Worm (Caenorhabditis elegans): ENCODE data around the gene F21C10.19.

The F21C10.19 gene

ce11 chrV:9097213-9097612 is 33.7 kb upstream of the F21C10.19 start (continued):
- TF ChIP-seq Y5F2A.4 (GFP tag; optimal IDR thresholded peaks at IDR 0.05): no peak
- TF ChIP-seq php-3 (GFP tag; IDR thresholded peaks at IDR 0.05): peak; percentile 17; the same call in 1 of the 2 replicates
- TF ChIP-seq ceh-62 (tag; optimal IDR thresholded peaks at IDR 0.05): no peak
- TF ChIP-seq spr-1 (tag; optimal IDR thresholded peaks at IDR 0.05): no peak
- TF ChIP-seq D1046.2 (GFP tag; IDR thresholded peaks at IDR 0.05): no peak
- no peak for TF ChIP-seq dpl-1 (GFP tag; optimal IDR thresholded peaks at IDR 0.05)
- peak; percentile 0 for TF ChIP-seq mep-1 (tag; optimal IDR thresholded peaks at IDR 0.05)
- no peak for TF ChIP-seq fkh-10 (GFP tag; optimal IDR thresholded peaks at IDR 0.05)
- TF ChIP-seq lin-38 (GFP tag; IDR thresholded peaks at IDR 0.05): peak; percentile 39; the same call in 1 of the 2 replicates

ce11 chrV:9098280-9098973 is 32.4 kb upstream of the F21C10.19 start, which contains the start of gene F21C10.9:
F21C10.9 (minus strand) TSS chrV:9098696.
- TF ChIP-seq dmd-6 (GFP tag; IDR thresholded peaks at IDR 0.05) (peak; percentile 12; the same call in 1 of the 2 replicates), nhr-28 (tag; optimal IDR thresholded peaks at IDR 0.05) (peak; percentile 94), hlh-30 (tag; optimal IDR thresholded peaks at IDR 0.05; ENCODE audit: insufficient read depth) (peak; percentile 51), ztf-7 (tag; optimal IDR thresholded peaks at IDR 0.05) (no peak)

DNA sequence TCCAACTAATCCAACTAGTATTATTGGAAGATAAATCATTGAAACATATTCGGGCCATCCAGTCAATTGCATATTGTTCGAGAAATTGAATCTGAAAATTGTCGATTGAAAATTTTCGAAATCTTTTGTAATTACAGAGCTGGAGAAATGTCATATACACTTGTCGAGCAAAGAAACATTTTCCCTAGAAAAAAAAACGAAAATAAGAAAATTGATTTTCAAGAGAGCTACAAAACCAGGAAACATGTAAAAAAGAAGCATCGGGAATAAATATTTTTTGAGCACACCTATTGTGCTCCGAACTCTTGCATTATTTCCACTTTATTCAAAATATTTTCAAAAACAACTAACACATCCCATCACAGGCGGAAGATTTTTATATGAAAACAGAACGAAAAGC is 29.8 kb upstream of the F21C10.19 start, which contains the start of gene frpr-6:
Gene frpr-6 (minus strand): TSS at position 101 of the 400 bp plus-strand sequence.
- TF ChIP-seq ZK546.5 (tag; optimal IDR thresholded peaks at IDR 0.05): no peak

- TF ChIP-seq aly-2 (tag; optimal IDR thresholded peaks at IDR 0.05): no peak
- TF ChIP-seq php-3 (GFP tag; IDR thresholded peaks at IDR 0.05): no peak
- no peak for TF ChIP-seq fkh-10 (GFP tag; optimal IDR thresholded peaks at IDR 0.05)
- TF ChIP-seq mxl-3 (GFP tag; optimal IDR thresholded peaks at IDR 0.05): no peak
Observed at ce11 chrV:9108219-9108618, 22.6 kb upstream of the F21C10.19 start, which contains the start of gene F21C10.18. F21C10.18 (plus strand) TSS chrV:9108519.

DNA sequence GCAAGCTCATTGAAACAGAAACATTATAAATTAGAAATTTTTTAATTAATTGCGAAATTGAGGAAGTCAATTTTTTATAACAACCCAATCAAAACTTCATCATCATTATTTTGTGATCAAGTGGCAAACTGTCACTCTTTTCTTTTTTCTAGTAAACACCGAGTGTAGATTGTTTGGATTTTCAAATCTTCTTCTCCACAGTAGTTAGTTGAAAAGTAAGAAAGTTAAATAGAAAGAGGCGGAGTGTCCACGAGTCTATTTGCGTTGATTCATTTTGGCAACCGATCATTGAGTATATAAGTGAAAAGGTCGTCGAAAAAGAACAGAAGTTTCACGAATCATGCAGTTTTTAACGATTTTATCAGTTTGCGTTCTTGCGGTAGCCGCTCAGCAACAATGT is 21.6 kb upstream of the F21C10.19 start, which contains the start of gene pqn-31:
Gene pqn-31 (plus strand): TSS at position 301 of the 400 bp plus-strand sequence.
- no peak for TF ChIP-seq lin-1 (GFP tag; IDR thresholded peaks at IDR 0.05)
- no peak for TF ChIP-seq pqm-1 (tag; optimal IDR thresholded peaks at IDR 0.05)
- no peak for TF ChIP-seq zag-1 (tag; optimal IDR thresholded peaks at IDR 0.05)
- TF ChIP-seq mxl-2 (GFP tag; conservative IDR thresholded peaks at IDR 0.05): no peak
- TF ChIP-seq lim-7 (GFP tag; IDR thresholded peaks at IDR 0.05): no peak
- TF ChIP-seq daf-8 (GFP tag; IDR thresholded peaks at IDR 0.05): no peak
- no peak for TF ChIP-seq fkh-10 (GFP tag; optimal IDR thresholded peaks at IDR 0.05)
- no peak for TF ChIP-seq nhr-111 (GFP tag; optimal IDR thresholded peaks at IDR 0.05)
- TF ChIP-seq hmg-1.1 (GFP tag; IDR thresholded peaks at IDR 0.05): no peak
- TF ChIP-seq jun-1 (tag; optimal IDR thresholded peaks at IDR 0.05): no peak
- TF ChIP-seq ceh-82 (tag; optimal IDR thresholded peaks at IDR 0.05): no peak
- no peak for TF ChIP-seq arid-1 (GFP tag; conservative IDR thresholded peaks at IDR 0.05)
- no peak for TF ChIP-seq madf-9 (GFP tag; conservative IDR thresholded peaks at IDR 0.05)
- TF ChIP-seq R02D3.7 (tag; optimal IDR thresholded peaks at IDR 0.05): no peak
- TF ChIP-seq attf-4 (tag; optimal IDR thresholded peaks at IDR 0.05): no peak
- no peak for TF ChIP-seq aly-2 (tag; optimal IDR thresholded peaks at IDR 0.05)
- TF ChIP-seq Y5F2A.4 (GFP tag; optimal IDR thresholded peaks at IDR 0.05): no peak
- TF ChIP-seq lir-3 (tag; optimal IDR thresholded peaks at IDR 0.05): no peak

DNA sequence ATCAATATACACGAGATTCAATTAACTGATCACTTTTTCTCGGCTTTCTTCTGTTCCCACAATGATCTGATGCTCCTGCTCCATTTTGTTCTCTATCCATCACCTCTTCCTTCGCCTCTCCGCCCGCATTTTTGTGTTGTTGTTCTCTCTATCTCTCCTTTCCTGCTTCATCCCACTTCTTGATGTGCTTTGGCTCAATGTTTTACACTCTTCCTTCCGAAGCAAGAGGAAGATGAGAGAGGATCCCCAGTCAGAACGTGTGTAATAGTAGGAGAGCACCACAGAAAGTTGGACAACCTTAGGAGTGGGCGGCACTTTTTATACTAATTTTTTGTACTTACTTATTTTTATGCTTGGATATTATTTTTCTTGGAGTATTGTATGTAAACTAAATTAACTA is 18.9 kb upstream of the F21C10.19 start:
- no peak for TF ChIP-seq mxl-2 (GFP tag; conservative IDR thresholded peaks at IDR 0.05)
- TF ChIP-seq unc-62 (GFP tag; optimal IDR thresholded peaks at IDR 0.05 in 1 of 2): peak in 1 of 2 experiments; percentile 73
- no peak for TF ChIP-seq unc-62 (tag; optimal IDR thresholded peaks at IDR 0.05)
- no peak for TF ChIP-seq dmd-9 (GFP tag; IDR thresholded peaks at IDR 0.05)
